Fruit fly (Drosophila melanogaster) whole organism, adult: ENCODE data around the gene Pgm1.

ENCODE experiments used
- CG1620 ChIP-seq: fragments of 200-800 bp; sonication (Bioruptor generic); optimal IDR thresholded peaks from 2 replicates; lab custom pipeline; 2016; ENCODE audit warnings: missing biosample characterization, missing genetic modification characterization
- toe ChIP-seq: fragments of 200-800 bp; sonication (Bioruptor generic); optimal IDR thresholded peaks from 2 replicates; lab custom pipeline; 2016; ENCODE audit warnings: missing biosample characterization, missing genetic modification characterization

- TF ChIP-seq toe (GFP tag; lab: Kevin White, UChicago) (no peak), CG1620 (GFP tag; lab: Kevin White, UChicago) (no peak)
These were observed 31.7 kb upstream of the Pgm1 start for dm6 chr3L:16160073-16160398.
